Worm (Caenorhabditis elegans) whole organism, young adult: Measurements from ENCODE around the gene srx-113.
A peak's percentile ranks its signal among the peaks of the same experiment; 100 is the strongest.

Experiments used
- B0019.2 ChIP-seq: fragments of 200-800 bp; sonication (Bioruptor generic); conservative IDR thresholded peaks from 2 replicates; pipeline ENCODE4 v1.3.6; 2022; ENCODE audit warnings: missing genetic modification reagents, missing genetic modification characterization, missing compliant biosample characterization
- C06A6.2 ChIP-seq: fragments of 200-800 bp; sonication (Bioruptor generic); conservative IDR thresholded peaks from 2 replicates; pipeline ENCODE4 v1.3.6; 2022; ENCODE audit warnings: missing genetic modification characterization, missing compliant biosample characterization
- D2030.7 ChIP-seq: fragments of 200-800 bp; sonication (Bioruptor generic); IDR thresholded peaks from 2 replicates; pipeline ENCODE4 v1.3.6; 2022; ENCODE audit warnings: missing genetic modification reagents, missing genetic modification characterization, missing compliant biosample characterization
- F22D6.2 ChIP-seq: sonication (generic microtip); optimal IDR thresholded peaks from 2 replicates; lab custom pipeline; 2016; ENCODE audit warnings: mild to moderate bottlenecking, missing genetic modification characterization, missing compliant biosample characterization
- F52B5.7 ChIP-seq: sonication (generic microtip); optimal IDR thresholded peaks from 2 replicates; lab custom pipeline; 2016; ENCODE audit warnings: mild to moderate bottlenecking, missing genetic modification characterization, missing compliant biosample characterization
- F55B11.4 ChIP-seq: sonication (generic microtip); optimal IDR thresholded peaks from 2 replicates; lab custom pipeline; 2016; ENCODE audit warnings: missing compliant biosample characterization, missing genetic modification characterization, borderline replicate concordance; ENCODE audit not compliant: insufficient read depth
- F57C9.4 ChIP-seq: sonication (generic microtip); optimal IDR thresholded peaks from 2 replicates; lab custom pipeline; 2017; ENCODE audit warnings: mild to moderate bottlenecking, missing genetic modification characterization, missing compliant biosample characterization
- T26A5.8 ChIP-seq: sonication (generic microtip); optimal IDR thresholded peaks from 2 replicates; lab custom pipeline; 2016; ENCODE audit warnings: missing genetic modification characterization, missing compliant biosample characterization
- Y56A3A.18 ChIP-seq: fragments of 200-800 bp; sonication (Bioruptor generic); IDR thresholded peaks from 2 replicates; pipeline ENCODE4 v1.3.6; 2022; ENCODE audit warnings: missing genetic modification reagents, missing genetic modification characterization, missing compliant biosample characterization
- Y79H2A.3 ChIP-seq: fragments of 200-800 bp; sonication (Bioruptor generic); conservative IDR thresholded peaks from 2 replicates; pipeline ENCODE4 v1.3.6; 2022; ENCODE audit warnings: missing genetic modification reagents, missing genetic modification characterization, missing compliant biosample characterization
- Y95B8A.8 ChIP-seq: fragments of 200-800 bp; sonication (Bioruptor generic); IDR thresholded peaks from 2 replicates; pipeline ENCODE4 v1.3.6; 2022; ENCODE audit warnings: missing genetic modification reagents, missing genetic modification characterization, missing compliant biosample characterization
- attf-6 ChIP-seq: fragments of 200-800 bp; sonication (Bioruptor generic); IDR thresholded peaks from 2 replicates; pipeline ENCODE4 v1.3.6; 2022; ENCODE audit warnings: missing genetic modification reagents, missing genetic modification characterization, missing compliant biosample characterization
- bed-1 ChIP-seq: fragments of 200-800 bp; sonication (Bioruptor generic); IDR thresholded peaks from 2 replicates; pipeline ENCODE4 v1.3.6; 2022; ENCODE audit warnings: missing genetic modification reagents, missing genetic modification characterization, missing compliant biosample characterization
- bed-2 ChIP-seq: fragments of 200-800 bp; sonication (Bioruptor generic); IDR thresholded peaks from 2 replicates; pipeline ENCODE4 v1.3.6; 2022; ENCODE audit warnings: missing genetic modification reagents, missing genetic modification characterization, missing compliant biosample characterization
- ccch-3 ChIP-seq: fragments of 200-800 bp; sonication (Bioruptor generic); optimal IDR thresholded peaks from 2 replicates; lab custom pipeline; 2018; ENCODE audit warnings: mild to moderate bottlenecking, missing genetic modification characterization, missing compliant biosample characterization
- cebp-2 ChIP-seq: fragments of 200-800 bp; sonication (Bioruptor generic); IDR thresholded peaks from 2 replicates; pipeline ENCODE4 v1.3.6; 2022; ENCODE audit warnings: missing genetic modification characterization, missing compliant biosample characterization
- ceh-100 ChIP-seq: fragments of 200-800 bp; sonication (Bioruptor generic); IDR thresholded peaks from 2 replicates; pipeline ENCODE4 v1.3.6; 2022; ENCODE audit warnings: missing genetic modification reagents, missing genetic modification characterization, missing compliant biosample characterization
- ceh-27 ChIP-seq: fragments of 200-800 bp; sonication (Bioruptor generic); optimal IDR thresholded peaks from 2 replicates; lab custom pipeline; 2018; ENCODE audit warnings: mild to moderate bottlenecking, missing genetic modification characterization, moderate library complexity, missing compliant biosample characterization
- ceh-79 ChIP-seq: sonication (generic microtip); optimal IDR thresholded peaks from 2 replicates; lab custom pipeline; 2017; ENCODE audit warnings: mild to moderate bottlenecking, missing genetic modification characterization, missing compliant biosample characterization
- chd-7 ChIP-seq: sonication (generic microtip); optimal IDR thresholded peaks from 2 replicates; lab custom pipeline; 2016; ENCODE audit warnings: mild to moderate bottlenecking, missing genetic modification characterization, moderate library complexity, missing compliant biosample characterization
- dox-1 ChIP-seq: fragments of 200-800 bp; sonication (Bioruptor generic); IDR thresholded peaks from 2 replicates; pipeline ENCODE4 v1.3.6; 2022; ENCODE audit warnings: missing genetic modification reagents, missing genetic modification characterization, missing compliant biosample characterization
- dpff-1 ChIP-seq: sonication (generic microtip); optimal IDR thresholded peaks from 2 replicates; lab custom pipeline; 2017; ENCODE audit warnings: mild to moderate bottlenecking, missing genetic modification characterization, missing compliant biosample characterization
- efl-1 ChIP-seq: fragments of 150-350 bp; optimal IDR thresholded peaks from 2 replicates; lab custom pipeline; 2014; ENCODE audit warnings: missing biosample characterization, missing genetic modification reagents, missing genetic modification characterization
- ekl-4 ChIP-seq: fragments of 200-800 bp; sonication (Bioruptor generic); IDR thresholded peaks from 2 replicates; pipeline ENCODE4 v1.3.6; 2022; ENCODE audit warnings: missing genetic modification reagents, missing genetic modification characterization, missing compliant biosample characterization
- hmg-20 ChIP-seq: fragments of 200-800 bp; sonication (Bioruptor generic); IDR thresholded peaks from 2 replicates; pipeline ENCODE4 v1.3.6; 2022; ENCODE audit warnings: missing genetic modification reagents, missing genetic modification characterization, missing compliant biosample characterization
- lin-40 ChIP-seq: sonication (generic microtip); optimal IDR thresholded peaks from 2 replicates; lab custom pipeline; 2016; ENCODE audit warnings: missing genetic modification characterization, mild to moderate bottlenecking, missing compliant biosample characterization, missing genotype, missing genetic modification reagents
- lin-54 ChIP-seq: fragments of 200-800 bp; sonication (Bioruptor generic); optimal IDR thresholded peaks from 2 replicates; lab custom pipeline; 2018; ENCODE audit warnings: mild to moderate bottlenecking, missing genetic modification characterization, missing compliant biosample characterization
- lir-1 ChIP-seq: fragments of 200-800 bp; sonication (Bioruptor generic); conservative IDR thresholded peaks from 2 replicates; pipeline ENCODE4 v1.3.6; 2022; ENCODE audit warnings: missing genetic modification reagents, missing genetic modification characterization, missing compliant biosample characterization
- madf-3 ChIP-seq: fragments of 200-800 bp; sonication (Bioruptor generic); IDR thresholded peaks from 2 replicates; pipeline ENCODE4 v1.3.6; 2022; ENCODE audit warnings: missing genetic modification reagents, missing genetic modification characterization, missing compliant biosample characterization
- madf-8 ChIP-seq: fragments of 200-800 bp; sonication (Bioruptor generic); conservative IDR thresholded peaks from 2 replicates; pipeline ENCODE4 v1.3.6; 2022; ENCODE audit warnings: missing genetic modification reagents, missing genetic modification characterization, missing compliant biosample characterization
- mel-28 ChIP-seq: sonication (generic microtip); optimal IDR thresholded peaks from 2 replicates; lab custom pipeline; 2016; ENCODE audit warnings: borderline replicate concordance, mild to moderate bottlenecking, missing genetic modification characterization, missing compliant biosample characterization
- mes-4 ChIP-seq: sonication (generic microtip); optimal IDR thresholded peaks from 2 replicates; lab custom pipeline; 2016; ENCODE audit warnings: missing genotype, missing genetic modification characterization, missing compliant biosample characterization
- nfya-2 ChIP-seq: fragments of 200-800 bp; sonication (Bioruptor generic); IDR thresholded peaks from 2 replicates; pipeline ENCODE4 v1.3.6; 2022; ENCODE audit warnings: missing genetic modification reagents, missing genetic modification characterization, missing compliant biosample characterization
- nhr-179 ChIP-seq: sonication (generic microtip); optimal IDR thresholded peaks from 2 replicates; lab custom pipeline; 2016; ENCODE audit warnings: mild to moderate bottlenecking, missing genetic modification characterization, missing compliant biosample characterization
- nhr-27 ChIP-seq: fragments of 200-800 bp; sonication (Bioruptor generic); optimal IDR thresholded peaks from 2 replicates; lab custom pipeline; 2018; ENCODE audit warnings: mild to moderate bottlenecking, missing genetic modification characterization, moderate library complexity, missing compliant biosample characterization
- pha-4 ChIP-seq: fragments of 150-350 bp; sonication (generic microtip); optimal IDR thresholded peaks from 2 replicates; lab custom pipeline; 2014; ENCODE audit warnings: missing biosample characterization, missing genetic modification reagents, missing genetic modification characterization
- somi-1 ChIP-seq: fragments of 200-800 bp; sonication (Bioruptor generic); optimal IDR thresholded peaks from 2 replicates; lab custom pipeline; 2018; ENCODE audit warnings: mild to moderate bottlenecking, missing genetic modification characterization, missing compliant biosample characterization
- sptf-2 ChIP-seq: fragments of 200-800 bp; sonication (Bioruptor generic); optimal IDR thresholded peaks from 2 replicates; lab custom pipeline; 2018; ENCODE audit warnings: mild to moderate bottlenecking, missing genetic modification characterization, missing compliant biosample characterization
- tbp1 ChIP-seq: fragments of 200-800 bp; sonication (Bioruptor generic); optimal IDR thresholded peaks from 2 replicates; lab custom pipeline; 2018; ENCODE audit warnings: mild to moderate bottlenecking, missing genetic modification characterization, missing compliant biosample characterization
- tbx-9 ChIP-seq: sonication (generic microtip); optimal IDR thresholded peaks from 2 replicates; lab custom pipeline; 2016; ENCODE audit warnings: borderline replicate concordance, missing genetic modification characterization, inconsistent platforms, missing compliant biosample characterization
- unc-62 ChIP-seq: fragments of 150-350 bp; optimal IDR thresholded peaks from 2 replicates; lab custom pipeline; 2014; ENCODE audit warnings: missing biosample characterization, missing genetic modification reagents, missing genetic modification characterization
- xnd-1 ChIP-seq: sonication (generic microtip); optimal IDR thresholded peaks from 2 replicates; lab custom pipeline; 2016; ENCODE audit warnings: missing genotype, missing genetic modification reagents, missing genetic modification characterization, missing compliant biosample characterization
- ztf-25 ChIP-seq: fragments of 200-800 bp; sonication (Bioruptor generic); IDR thresholded peaks from 2 replicates; pipeline ENCODE4 v1.3.6; 2022; ENCODE audit warnings: missing genetic modification reagents, missing genetic modification characterization, missing compliant biosample characterization
- ztf-28 ChIP-seq: fragments of 200-800 bp; sonication (Bioruptor generic); IDR thresholded peaks from 2 replicates; pipeline ENCODE4 v1.3.6; 2022; ENCODE audit warnings: missing genetic modification reagents, missing genetic modification characterization, missing compliant biosample characterization
- ztf-3 ChIP-seq: fragments of 200-800 bp; sonication (Bioruptor generic); optimal IDR thresholded peaks from 2 replicates; lab custom pipeline; 2018; ENCODE audit warnings: mild to moderate bottlenecking, missing genetic modification characterization, missing compliant biosample characterization

The srx-113 gene

ce11 chrV:12670607-12671006 lies 38.7 kb upstream of the srx-113 start, which contains the start of gene srx-116:
Gene srx-116 (plus strand): TSS chrV:12670907.
- TF ChIP-seq dpff-1 (tag; lab: Kevin White, UChicago) (no peak), F55B11.4 (tag; lab: Kevin White, UChicago) (no peak), Y79H2A.3 (GFP tag; lab: Robert Waterston, UW) (no peak), F52B5.7 (tag; lab: Kevin White, UChicago) (no peak), chd-7 (tag; lab: Kevin White, UChicago) (no peak), somi-1 (no peak), lir-1 (GFP tag; lab: Robert Waterston, UW) (no peak), attf-6 (no peak), Y95B8A.8 (GFP tag; lab: Robert Waterston, UW) (no peak), ztf-28 (GFP tag; lab: Robert Waterston, UW) (no peak), Y56A3A.18 (GFP tag; lab: Robert Waterston, UW) (no peak), ceh-79 (tag; lab: Kevin White, UChicago) (no peak), nhr-27 (tag; lab: Kevin White, UChicago) (no peak), xnd-1 (tag; lab: Kevin White, UChicago) (no peak)

ce11 chrV:12667926-12668325 lies 36.0 kb upstream of the srx-113 start, which contains the start of gene W05B10.4:
Gene W05B10.4 (plus strand): TSS chrV:12668226.
- TF ChIP-seq C06A6.2, result no peak
- no peak for TF ChIP-seq nhr-179 (tag; lab: Kevin White, UChicago)
- no peak for TF ChIP-seq hmg-20 (GFP tag; lab: Robert Waterston, UW)
- TF ChIP-seq T26A5.8, result no peak
- TF ChIP-seq ceh-27 (GFP tag; lab: Kevin White, UChicago), result peak; percentile 10
- TF ChIP-seq F22D6.2 (tag; lab: Kevin White, UChicago), result no peak
- no peak for TF ChIP-seq bed-1

- TF ChIP-seq madf-3 (GFP tag; lab: Robert Waterston, UW), result no peak
- TF ChIP-seq lin-54 (GFP tag; lab: Kevin White, UChicago), result no peak
- TF ChIP-seq Y79H2A.3 (GFP tag; lab: Robert Waterston, UW), result no peak
- TF ChIP-seq madf-8, result no peak
- no peak for TF ChIP-seq mes-4 (tag; lab: Kevin White, UChicago)
- no peak for TF ChIP-seq ceh-100 (GFP tag; lab: Robert Waterston, UW)
- no peak for TF ChIP-seq tbp1
- TF ChIP-seq C06A6.2, result no peak
- TF ChIP-seq nfya-2 (GFP tag; lab: Robert Waterston, UW), result no peak
- TF ChIP-seq unc-62 (GFP tag; lab: Kevin White, UChicago), result no peak
- no peak for TF ChIP-seq F57C9.4 (tag; lab: Kevin White, UChicago)
- TF ChIP-seq D2030.7 (GFP tag; lab: Robert Waterston, UW), result no peak
- no peak for TF ChIP-seq pha-4 (tag; lab: Kevin White, UChicago)
- TF ChIP-seq Y56A3A.18 (GFP tag; lab: Robert Waterston, UW), result no peak
- TF ChIP-seq B0019.2 (GFP tag; lab: Robert Waterston, UW), result no peak
- TF ChIP-seq ztf-3 (GFP tag; lab: Kevin White, UChicago), result no peak
- TF ChIP-seq lin-40 (tag; lab: Kevin White, UChicago), result no peak
- TF ChIP-seq, all 124 proteins: peak for 0
Observed at ce11 chrV:12667397-12667796, 35.4 kb upstream of the srx-113 start.

- no peak for TF ChIP-seq ceh-100 (GFP tag; lab: Robert Waterston, UW)
- no peak for TF ChIP-seq bed-2 (GFP tag; lab: Robert Waterston, UW)
- TF ChIP-seq ekl-4 (GFP tag; lab: Robert Waterston, UW), result no peak
- no peak for TF ChIP-seq dox-1
- TF ChIP-seq ztf-25 (GFP tag; lab: Robert Waterston, UW), result no peak
- TF ChIP-seq cebp-2 (GFP tag; lab: Robert Waterston, UW), result no peak
- no peak for TF ChIP-seq tbx-9
- TF ChIP-seq efl-1 (GFP tag; lab: Kevin White, UChicago), result no peak
- TF ChIP-seq F55B11.4 (tag; lab: Kevin White, UChicago), result no peak
- TF ChIP-seq Y79H2A.3 (GFP tag; lab: Robert Waterston, UW), result no peak
- TF ChIP-seq ccch-3 (GFP tag; lab: Kevin White, UChicago), result no peak
- TF ChIP-seq sptf-2, result no peak
- no peak for TF ChIP-seq pha-4 (tag; lab: Kevin White, UChicago)
- no peak for TF ChIP-seq mel-28 (tag; lab: Kevin White, UChicago)
Observed at ce11 chrV:12663386-12663785, 31.4 kb upstream of the srx-113 start.
